Worm (Caenorhabditis elegans): ENCODE data around the gene F14D7.8.

F14D7.8 gene

ce11 chrV:14352032-14352431 is 39.4 kb upstream of the F14D7.8 start (continued):
- TF ChIP-seq lin-26 (GFP tag; IDR thresholded peaks at IDR 0.05) = 0 out of 2 replicates have a peak, but pooled peaks have one; percentile 9
- 0 out of 2 replicates have a peak, but pooled peaks have one; percentile 21 for TF ChIP-seq K11D2.4 (GFP tag; IDR thresholded peaks at IDR 0.05)
- TF ChIP-seq F10E7.11 (tag; optimal IDR thresholded peaks at IDR 0.05) = no peak
- TF ChIP-seq F57C9.4 (tag; optimal IDR thresholded peaks at IDR 0.05) = no peak

- TF ChIP-seq hsf-1 (GFP tag; IDR thresholded peaks at IDR 0.05) (peak; percentile 35; the same call in 1 of the 2 replicates), hlh-12 (tag; optimal IDR thresholded peaks at IDR 0.05) (no peak)
Measured at ce11 chrV:14351629-14352028, 39.0 kb upstream of the F14D7.8 start, which contains the start of gene vha-13. Gene vha-13 (plus strand): TSS chrV:14351709.

ce11 chrV:14350949-14351348 is 38.4 kb upstream of the F14D7.8 start:
- no peak for TF ChIP-seq tlf-1 (GFP tag; optimal IDR thresholded peaks at IDR 0.05)
- no peak for TF ChIP-seq lsy-27 (tag; optimal IDR thresholded peaks at IDR 0.05; ENCODE audit: borderline replicate concordance, insufficient read depth)
- no peak for TF ChIP-seq snpc-3.4 (tag; optimal IDR thresholded peaks at IDR 0.05)
- TF ChIP-seq nfyb-1 (GFP tag; IDR thresholded peaks at IDR 0.05) = peak; percentile 89
- TF ChIP-seq nhr-80 (tag; optimal IDR thresholded peaks at IDR 0.05) = peak; percentile 99
- TF ChIP-seq repo-1 (tag; optimal IDR thresholded peaks at IDR 0.05) = peak; percentile 33
- TF ChIP-seq dox-1 (GFP tag; IDR thresholded peaks at IDR 0.05) = peak; percentile 90
- TF ChIP-seq tbp1 (GFP tag; optimal IDR thresholded peaks at IDR 0.05) = peak; percentile 58
- no peak; the same call in 1 of the 2 replicates for TF ChIP-seq ztf-6 (GFP tag; IDR thresholded peaks at IDR 0.05)
- peak; percentile 75 to 87 for TF ChIP-seq let-607 (tag; optimal IDR thresholded peaks at IDR 0.05)
- TF ChIP-seq ets-4 (GFP tag; optimal IDR thresholded peaks at IDR 0.05) = peak; percentile 84
- TF ChIP-seq F49E8.2 (tag; optimal IDR thresholded peaks at IDR 0.05; ENCODE audit: insufficient read depth) = no peak
- no peak for TF ChIP-seq sptf-2 (GFP tag; optimal IDR thresholded peaks at IDR 0.05)
- TF ChIP-seq ZK185.1 (tag; optimal IDR thresholded peaks at IDR 0.05; ENCODE audit: poor library complexity, severe bottlenecking) = peak; percentile 72
- TF ChIP-seq lin-40 (tag; optimal IDR thresholded peaks at IDR 0.05) = peak; percentile 77
- TF ChIP-seq akir-1 (GFP tag; optimal IDR thresholded peaks at IDR 0.05) = peak; percentile 18
- peak; percentile 74 for TF ChIP-seq lin-26 (GFP tag; IDR thresholded peaks at IDR 0.05)
- no peak for TF ChIP-seq cebp-1 (GFP tag; IDR thresholded peaks at IDR 0.05)
- peak; percentile 83 for TF ChIP-seq cebp-1 (tag; optimal IDR thresholded peaks at IDR 0.05)
- no peak for TF ChIP-seq ccch-3 (GFP tag; optimal IDR thresholded peaks at IDR 0.05)
- no peak for TF ChIP-seq aptf-3 (GFP tag; IDR thresholded peaks at IDR 0.05)
- TF ChIP-seq madf-6 (GFP tag; IDR thresholded peaks at IDR 0.05) = no peak
- no peak for TF ChIP-seq xnd-1 (tag; optimal IDR thresholded peaks at IDR 0.05)
- peak; percentile 68; the same call in 1 of the 2 replicates for TF ChIP-seq pbrm-1 (GFP tag; IDR thresholded peaks at IDR 0.05)
- TF ChIP-seq C06A6.2 (GFP tag; conservative IDR thresholded peaks at IDR 0.05) = peak; percentile 59; the same call in 1 of the 2 replicates
- no peak for TF ChIP-seq Y79H2A.3 (GFP tag; conservative IDR thresholded peaks at IDR 0.05)
- no peak for TF ChIP-seq ceh-79 (tag; optimal IDR thresholded peaks at IDR 0.05)
- TF ChIP-seq hlh-12 (tag; optimal IDR thresholded peaks at IDR 0.05) = no peak
- TF ChIP-seq die-1 (tag; optimal IDR thresholded peaks at IDR 0.05) = peak; percentile 26
- peak; percentile 46 for TF ChIP-seq F52B5.7 (tag; optimal IDR thresholded peaks at IDR 0.05)
- TF ChIP-seq ztf-26 (tag; optimal IDR thresholded peaks at IDR 0.05) = peak; percentile 54
- 0 out of 2 replicates have a peak, but pooled peaks have one; percentile 32 for TF ChIP-seq attf-3 (GFP tag; conservative IDR thresholded peaks at IDR 0.05)
- TF ChIP-seq mes-4 (tag; optimal IDR thresholded peaks at IDR 0.05) = no peak
- peak; percentile 46; the same call in 1 of the 2 replicates for TF ChIP-seq K11D2.4 (GFP tag; IDR thresholded peaks at IDR 0.05)
- TF ChIP-seq zfh-2 (GFP tag; conservative IDR thresholded peaks at IDR 0.05) = peak; percentile 99
- peak; percentile 44 for TF ChIP-seq efl-1 (GFP tag; optimal IDR thresholded peaks at IDR 0.05)
- 0 out of 2 replicates have a peak, but pooled peaks have one; percentile 16 for TF ChIP-seq aptf-2 (GFP tag; conservative IDR thresholded peaks at IDR 0.05)
- TF ChIP-seq F22D6.2 (tag; optimal IDR thresholded peaks at IDR 0.05) = no peak
- no peak for TF ChIP-seq F57C9.4 (tag; optimal IDR thresholded peaks at IDR 0.05)
- TF ChIP-seq Y53G8AR.9 (GFP tag; conservative IDR thresholded peaks at IDR 0.05) = peak; percentile 55
- no peak for TF ChIP-seq ztf-3 (GFP tag; optimal IDR thresholded peaks at IDR 0.05)
- 0 out of 2 replicates have a peak, but pooled peaks have one; percentile 23 for TF ChIP-seq ceh-40 (GFP tag; IDR thresholded peaks at IDR 0.05)

Measured in whole organism, young adult.